Fruit fly (Drosophila melanogaster) whole organism, embryonic: ENCODE results near the gene CG6163.

Experiments
- ATbp ChIP-seq: fragments of 200-800 bp; sonication (Bioruptor generic); optimal IDR thresholded peaks from 2 replicates; lab custom pipeline; 2017; ENCODE audit warnings: missing biosample characterization, mild to moderate bottlenecking, missing genetic modification characterization, missing genetic modification reagents
- Abd-B ChIP-seq: fragments of 200-800 bp; sonication (Bioruptor generic); optimal IDR thresholded peaks from 2 replicates; lab custom pipeline; 2018; ENCODE audit warnings: missing biosample characterization, mild to moderate bottlenecking, missing genetic modification characterization, moderate library complexity
- Aef1 ChIP-seq: fragments of 200-800 bp; sonication (Bioruptor generic); IDR thresholded peaks from 3 replicates; pipeline ENCODE4 v1.3.6; 2022; ENCODE audit warnings: missing biosample characterization, missing genetic modification characterization
- CG10321 ChIP-seq: fragments of 200-800 bp; sonication (Bioruptor generic); IDR thresholded peaks from 2 replicates; pipeline ENCODE4 v1.3.6; 2022; ENCODE audit warnings: missing biosample characterization, missing genetic modification characterization
- CG10462 ChIP-seq: fragments of 200-800 bp; sonication (Bioruptor generic); optimal IDR thresholded peaks from 2 replicates; lab custom pipeline; 2016; ENCODE audit warnings: missing biosample characterization, missing genetic modification characterization
- CG11085 ChIP-seq: fragments of 200-800 bp; sonication (Bioruptor generic); IDR thresholded peaks from 2 replicates; pipeline ENCODE4 v1.3.6; 2022; ENCODE audit warnings: missing biosample characterization, missing genetic modification characterization
- CG12219 ChIP-seq: fragments of 200-800 bp; sonication (Bioruptor generic); optimal IDR thresholded peaks from 3 replicates; lab custom pipeline; 2018; ENCODE audit warnings: missing biosample characterization, mild to moderate bottlenecking, missing genetic modification characterization
- CG12942 ChIP-seq: fragments of 200-800 bp; sonication (Bioruptor generic); optimal IDR thresholded peaks from 3 replicates; lab custom pipeline; 2016; ENCODE audit warnings: missing biosample characterization, missing genetic modification characterization
- CG14667 ChIP-seq: fragments of 200-800 bp; sonication (Bioruptor generic); IDR thresholded peaks from 2 replicates; pipeline ENCODE4 v1.3.6; 2022; ENCODE audit warnings: missing biosample characterization, missing genetic modification characterization
- CG17359 ChIP-seq: fragments of 200-800 bp; sonication (Bioruptor generic); optimal IDR thresholded peaks from 3 replicates; lab custom pipeline; 2018; ENCODE audit warnings: missing biosample characterization, mild to moderate bottlenecking, missing genetic modification characterization, moderate library complexity
- CG17385 ChIP-seq: fragments of 200-800 bp; sonication (Bioruptor generic); optimal IDR thresholded peaks from 3 replicates; lab custom pipeline; 2018; ENCODE audit warnings: missing biosample characterization, mild to moderate bottlenecking, missing genetic modification characterization
- CG2199 ChIP-seq: fragments of 200-800 bp; sonication (Bioruptor generic); IDR thresholded peaks from 3 replicates; pipeline ENCODE4 v1.3.6; 2022; ENCODE audit warnings: missing biosample characterization, missing genetic modification characterization
- CG2678 ChIP-seq: fragments of 200-800 bp; sonication (Bioruptor generic); optimal IDR thresholded peaks from 3 replicates; lab custom pipeline; 2019; ENCODE audit warnings: missing biosample characterization, mild to moderate bottlenecking, missing genetic modification characterization, moderate library complexity
- CG31388 ChIP-seq: fragments of 200-800 bp; sonication (Bioruptor generic); optimal IDR thresholded peaks from 2 replicates; lab custom pipeline; 2016; ENCODE audit warnings: missing biosample characterization, missing genetic modification characterization
- CG4328 ChIP-seq: fragments of 200-800 bp; sonication (Bioruptor generic); optimal IDR thresholded peaks from 3 replicates; lab custom pipeline; 2017; ENCODE audit warnings: missing biosample characterization, missing genetic modification reagents, missing genetic modification characterization
- CG4820 ChIP-seq: fragments of 200-800 bp; sonication (Bioruptor generic); optimal IDR thresholded peaks from 3 replicates; lab custom pipeline; 2016; ENCODE audit warnings: missing biosample characterization, missing genetic modification characterization
- CG6765 ChIP-seq: fragments of 200-800 bp; sonication (Bioruptor generic); optimal IDR thresholded peaks from 3 replicates; lab custom pipeline; 2017; ENCODE audit warnings: missing biosample characterization, mild to moderate bottlenecking, missing genetic modification characterization
- CG9876 ChIP-seq: fragments of 200-800 bp; sonication (Bioruptor generic); optimal IDR thresholded peaks from 2 replicates; lab custom pipeline; 2016; ENCODE audit warnings: missing biosample characterization, missing genetic modification characterization
- D19B ChIP-seq: fragments of 200-800 bp; sonication (Bioruptor generic); optimal IDR thresholded peaks from 2 replicates; lab custom pipeline; 2017; ENCODE audit warnings: missing biosample characterization, mild to moderate bottlenecking, missing genetic modification characterization
- Elba2 ChIP-seq: fragments of 200-800 bp; sonication (Bioruptor generic); optimal IDR thresholded peaks from 3 replicates; lab custom pipeline; 2016; ENCODE audit warnings: missing biosample characterization, missing genetic modification characterization
- HmgD ChIP-seq: fragments of 200-800 bp; sonication (Bioruptor generic); optimal IDR thresholded peaks from 3 replicates; lab custom pipeline; 2016; ENCODE audit warnings: missing biosample characterization, missing genetic modification characterization
- MTF-1 ChIP-seq: fragments of 200-800 bp; sonication (Bioruptor generic); optimal IDR thresholded peaks from 2 replicates; lab custom pipeline; 2018; ENCODE audit warnings: missing biosample characterization, mild to moderate bottlenecking, missing genetic modification characterization, borderline replicate concordance
- Mes4 ChIP-seq: fragments of 200-800 bp; sonication (Bioruptor generic); optimal IDR thresholded peaks from 2 replicates; lab custom pipeline; 2016; ENCODE audit warnings: missing biosample characterization, missing genetic modification characterization
- NC2β ChIP-seq: fragments of 200-800 bp; sonication (Bioruptor generic); optimal IDR thresholded peaks from 2 replicates; lab custom pipeline; 2016; ENCODE audit warnings: missing biosample characterization, missing genetic modification characterization
- Nf-YA ChIP-seq: fragments of 200-800 bp; sonication (Bioruptor generic); IDR thresholded peaks from 2 replicates; pipeline ENCODE4 v1.3.6; 2022; ENCODE audit warnings: missing biosample characterization, missing genetic modification characterization
- Nf-YB ChIP-seq: fragments of 200-800 bp; sonication (Bioruptor generic); optimal IDR thresholded peaks from 3 replicates; lab custom pipeline; 2019; ENCODE audit warnings: missing biosample characterization, mild to moderate bottlenecking, missing genetic modification characterization, moderate library complexity
- Oli ChIP-seq: fragments of 200-800 bp; sonication (Bioruptor generic); optimal IDR thresholded peaks from 2 replicates; lab custom pipeline; 2018; ENCODE audit warnings: missing biosample characterization, mild to moderate bottlenecking, missing genetic modification characterization, moderate library complexity
- Ravus ChIP-seq: fragments of 200-800 bp; sonication (Bioruptor generic); IDR thresholded peaks from 2 replicates; pipeline ENCODE4 v1.3.6; 2022; ENCODE audit warnings: missing biosample characterization, missing genetic modification characterization
- Usf ChIP-seq: fragments of 200-800 bp; sonication (Bioruptor generic); optimal IDR thresholded peaks from 2 replicates; lab custom pipeline; 2017; ENCODE audit warnings: missing genotype, missing biosample characterization, missing genetic modification characterization
- abd-A ChIP-seq: fragments of 200-800 bp; sonication (Bioruptor generic); optimal IDR thresholded peaks from 3 replicates; lab custom pipeline; 2019; ENCODE audit warnings: missing biosample characterization, mild to moderate bottlenecking, missing genetic modification characterization, moderate library complexity
- aop ChIP-seq: fragments of 200-800 bp; sonication (Bioruptor generic); IDR thresholded peaks from 2 replicates; pipeline ENCODE4 v1.3.6; 2022; ENCODE audit warnings: missing biosample characterization, missing genetic modification characterization
- cas ChIP-seq: fragments of 200-800 bp; sonication (Bioruptor generic); IDR thresholded peaks from 2 replicates; pipeline ENCODE4 v1.3.6; 2022; ENCODE audit warnings: missing biosample characterization, missing genetic modification characterization
- corto ChIP-seq: fragments of 200-800 bp; sonication (Bioruptor generic); optimal IDR thresholded peaks from 2 replicates; lab custom pipeline; 2016; ENCODE audit warnings: missing biosample characterization, mild to moderate bottlenecking, missing genetic modification characterization, moderate library complexity
- croc ChIP-seq: fragments of 200-800 bp; sonication (Bioruptor generic); conservative IDR thresholded peaks from 3 replicates; pipeline ENCODE4 v1.3.6; 2022; ENCODE audit warnings: missing biosample characterization, missing genetic modification characterization
- da ChIP-seq: fragments of 200-800 bp; sonication (Bioruptor generic); optimal IDR thresholded peaks from 2 replicates; lab custom pipeline; 2016; ENCODE audit warnings: missing biosample characterization, missing genetic modification characterization
- dimm ChIP-seq: fragments of 200-800 bp; sonication (Bioruptor generic); IDR thresholded peaks from 2 replicates; pipeline ENCODE4 v1.3.6; 2022; ENCODE audit warnings: missing biosample characterization, missing genetic modification characterization
- disco-r ChIP-seq: fragments of 200-800 bp; sonication (Bioruptor generic); optimal IDR thresholded peaks from 2 replicates; lab custom pipeline; 2016; ENCODE audit warnings: missing biosample characterization, missing genetic modification characterization
- dmrt11E ChIP-seq: fragments of 200-800 bp; sonication (Bioruptor generic); optimal IDR thresholded peaks from 3 replicates; lab custom pipeline; 2018; ENCODE audit warnings: missing biosample characterization, mild to moderate bottlenecking, missing genetic modification characterization, moderate library complexity
- eve ChIP-seq, 2 experiments: fragments of >200 bp; optimal IDR thresholded peaks; 2 replicates each; lab custom pipeline; 2017; ENCODE audit warnings: missing biosample characterization in 2 of 2, missing genetic modification characterization in 2 of 2
- fd102C ChIP-seq: fragments of 200-800 bp; sonication (Bioruptor generic); optimal IDR thresholded peaks from 2 replicates; lab custom pipeline; 2018; ENCODE audit warnings: missing biosample characterization, mild to moderate bottlenecking, missing genetic modification characterization, moderate library complexity
- fd3F ChIP-seq: fragments of 200-800 bp; sonication (Bioruptor generic); optimal IDR thresholded peaks from 2 replicates; lab custom pipeline; 2018; ENCODE audit warnings: missing biosample characterization, mild to moderate bottlenecking, missing genetic modification characterization, moderate library complexity
- grau ChIP-seq: fragments of 200-800 bp; optimal IDR thresholded peaks from 3 replicates; lab custom pipeline; 2019; ENCODE audit warnings: missing biosample characterization, mild to moderate bottlenecking, missing genetic modification characterization, moderate library complexity
- her ChIP-seq: fragments of 200-800 bp; sonication (Bioruptor generic); optimal IDR thresholded peaks from 2 replicates; lab custom pipeline; 2016; ENCODE audit warnings: missing biosample characterization, missing genetic modification characterization
- jigr1 ChIP-seq: fragments of 200-800 bp; sonication (Bioruptor generic); IDR thresholded peaks from 3 replicates; pipeline ENCODE4 v1.3.6; 2022; ENCODE audit warnings: missing biosample characterization, missing genetic modification characterization
- mld ChIP-seq: fragments of 200-800 bp; sonication (Bioruptor generic); IDR thresholded peaks from 3 replicates; pipeline ENCODE4 v1.3.6; 2022; ENCODE audit warnings: missing biosample characterization, missing genetic modification characterization; ENCODE audit not compliant: partially characterized antibody
- prd ChIP-seq, 3 experiments: fragments of >200 bp in 2 of 3; fragments of 200-800 bp in 1 of 3; sonication (Bioruptor generic) in 1 of 3; optimal IDR thresholded peaks in 2 of 3; IDR thresholded peaks in 1 of 3; 2 replicates in 2 of 3; 3 replicates in 1 of 3; pipeline versions ENCODE4 v1.3.6 to Lab custom; 2017 to 2022; ENCODE audit warnings: missing biosample characterization in 1 of 3, missing genetic modification characterization in 1 of 3
- run ChIP-seq: fragments of 200-800 bp; sonication (Bioruptor generic); optimal IDR thresholded peaks from 3 replicates; lab custom pipeline; 2018; ENCODE audit warnings: missing biosample characterization, mild to moderate bottlenecking, missing genetic modification characterization
- sd ChIP-seq: fragments of 200-800 bp; sonication (Bioruptor generic); optimal IDR thresholded peaks from 3 replicates; lab custom pipeline; 2018; ENCODE audit warnings: missing biosample characterization, mild to moderate bottlenecking, missing genetic modification characterization, moderate library complexity
- sens-2 ChIP-seq: fragments of 200-800 bp; sonication (Bioruptor generic); IDR thresholded peaks from 2 replicates; pipeline ENCODE4 v1.3.6; 2022; ENCODE audit warnings: missing biosample characterization, missing genetic modification characterization
- slou ChIP-seq: fragments of 200-800 bp; sonication (Bioruptor generic); optimal IDR thresholded peaks from 3 replicates; lab custom pipeline; 2016; ENCODE audit warnings: missing biosample characterization, missing genetic modification characterization
- twi ChIP-seq: fragments of 200-800 bp; optimal IDR thresholded peaks from 2 replicates; lab custom pipeline; 2019; ENCODE audit warnings: missing biosample characterization, mild to moderate bottlenecking, missing genetic modification characterization, moderate library complexity

CG6163 gene

DNA sequence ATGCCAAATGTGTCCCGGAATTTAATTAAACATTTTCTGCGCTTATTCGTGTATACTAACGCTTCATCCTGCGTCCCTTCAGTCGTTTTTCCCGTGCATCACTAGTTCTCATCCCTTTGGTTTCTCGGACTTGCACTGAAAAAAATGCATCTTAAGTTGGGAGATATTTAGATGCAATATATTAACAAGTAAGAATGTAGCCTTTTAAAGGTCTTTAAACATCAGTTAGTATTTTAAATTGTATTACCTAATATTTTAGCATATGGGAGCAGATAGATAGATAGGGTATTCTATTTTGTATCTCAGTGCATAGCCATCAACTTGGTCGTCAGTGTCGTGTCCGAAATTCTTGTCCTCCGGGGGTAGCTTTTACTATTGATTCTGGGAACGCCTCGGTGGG is 30.7 kb downstream of the CG6163 start (continued):
- peak; percentile 5 for TF ChIP-seq Nf-YB (GFP tag; lab: Kevin White, UChicago)
- TF ChIP-seq fd102C (GFP tag; lab: Kevin White, UChicago): no peak
- no peak for TF ChIP-seq CG14667 (GFP tag; lab: Robert Waterston, UW)
- peak; percentile 59 for TF ChIP-seq grau
- TF ChIP-seq CG9876 (GFP tag; lab: Kevin White, UChicago): no peak
- no peak for TF ChIP-seq her (GFP tag; lab: Kevin White, UChicago)
- no peak for TF ChIP-seq fd3F (GFP tag; lab: Kevin White, UChicago)
- TF ChIP-seq abd-A (tag; lab: Kevin White, UChicago): no peak
- no peak for TF ChIP-seq CG10462 (GFP tag; lab: Kevin White, UChicago)
- peak; percentile 59 for TF ChIP-seq Mes4
- peak; percentile 66 for TF ChIP-seq CG2678
- TF ChIP-seq CG10321: no peak
- TF ChIP-seq MTF-1 (GFP tag; lab: Kevin White, UChicago): peak; percentile 21
- TF ChIP-seq Nf-YA (GFP tag; lab: Robert Waterston, UW): no peak
- no peak for TF ChIP-seq da (GFP tag; lab: Kevin White, UChicago)
- TF ChIP-seq ATbp (GFP tag; lab: Kevin White, UChicago): peak; percentile 15
- peak; percentile 37; the same call in 1 of the 3 replicates for TF ChIP-seq croc
- TF ChIP-seq D19B (GFP tag; lab: Kevin White, UChicago): no peak
- TF ChIP-seq mld (GFP tag; lab: Robert Waterston, UW): no peak
- TF ChIP-seq Aef1: no peak; the same call in 2 of the 3 replicates
- TF ChIP-seq aop (GFP tag; lab: Robert Waterston, UW): no peak
- no peak for TF ChIP-seq Abd-B (GFP tag; lab: Kevin White, UChicago)
- no peak for TF ChIP-seq cas (GFP tag; lab: Robert Waterston, UW)
- TF ChIP-seq disco-r (GFP tag; lab: Kevin White, UChicago): no peak
- TF ChIP-seq prd (optimal IDR thresholded peaks at IDR 0.05; lab: Kevin White, UChicago): no peak
- peak; percentile 59; the same call in 2 of the 3 replicates for TF ChIP-seq prd (GFP tag; IDR thresholded peaks at IDR 0.05; lab: Robert Waterston, UW)
- TF ChIP-seq HmgD (GFP tag; lab: Kevin White, UChicago): no peak
- peak; percentile 80 for TF ChIP-seq dmrt11E
- no peak for TF ChIP-seq dimm (GFP tag; lab: Robert Waterston, UW)
- TF ChIP-seq jigr1 (GFP tag; lab: Robert Waterston, UW): no peak
- no peak for TF ChIP-seq slou
- no peak for TF ChIP-seq CG6765 (GFP tag; lab: Kevin White, UChicago)
- TF ChIP-seq Ravus (GFP tag; lab: Robert Waterston, UW): no peak
- peak; percentile 52 for TF ChIP-seq Oli (tag; lab: Kevin White, UChicago)
- peak; percentile 14 for TF ChIP-seq twi (tag; lab: Kevin White, UChicago)
- no peak for TF ChIP-seq Elba2 (GFP tag; lab: Kevin White, UChicago)
- TF ChIP-seq sens-2 (GFP tag; lab: Robert Waterston, UW): no peak
- no peak for TF ChIP-seq CG11085 (GFP tag; lab: Robert Waterston, UW)
- no peak for TF ChIP-seq Usf
- TF ChIP-seq run (tag; lab: Kevin White, UChicago): no peak
- peak; percentile 6 for TF ChIP-seq sd (tag; lab: Kevin White, UChicago)
- peak; percentile 30 for TF ChIP-seq CG17385 (GFP tag; lab: Kevin White, UChicago)
- peak; percentile 61 for TF ChIP-seq CG17359 (tag; lab: Kevin White, UChicago)
- TF ChIP-seq corto: no peak
- TF ChIP-seq eve (GFP tag; optimal IDR thresholded peaks at IDR 0.05; lab: Kevin White, UChicago): peak in 1 of 2 experiments; percentile 78
- TF ChIP-seq NC2β (GFP tag; lab: Kevin White, UChicago): no peak
- TF ChIP-seq CG4328 (GFP tag; lab: Kevin White, UChicago): no peak
- peak; percentile 13 for TF ChIP-seq CG12942 (GFP tag; lab: Kevin White, UChicago)
- TF ChIP-seq CG31388 (GFP tag; lab: Kevin White, UChicago): no peak
- TF ChIP-seq CG4820 (GFP tag; lab: Kevin White, UChicago): peak; percentile 62
- TF ChIP-seq CG2199 (GFP tag; lab: Robert Waterston, UW): peak; percentile 58; the same call in 1 of the 3 replicates
- TF ChIP-seq CG12219 (GFP tag; lab: Kevin White, UChicago): no peak
